Fruit fly (Drosophila melanogaster) whole organism: ENCODE data around the gene CG5245.

Experiments used
- CG8478 ChIP-seq: fragments of >200 bp; optimal IDR thresholded peaks from 2 replicates; lab custom pipeline; 2018; ENCODE audit warnings: inconsistent platforms
- Dll ChIP-seq: fragments of >200 bp; optimal IDR thresholded peaks from 2 replicates; lab custom pipeline; 2017
- EcR ChIP-seq, 2 experiments: fragments of >200 bp; optimal IDR thresholded peaks; 2 replicates each; lab custom pipeline; 2017; ENCODE audit warnings: missing biosample characterization in 2 of 2, missing genetic modification characterization in 2 of 2, missing genetic modification reagents in 2 of 2
- pan ChIP-seq: fragments of >200 bp; optimal IDR thresholded peaks from 2 replicates; lab custom pipeline; 2017
- psq ChIP-seq: fragments of >200 bp; optimal IDR thresholded peaks from 2 replicates; lab custom pipeline; 2017
- usp ChIP-seq: fragments of >200 bp; optimal IDR thresholded peaks from 2 replicates; lab custom pipeline; 2017; ENCODE audit warnings: missing biosample characterization, missing genetic modification characterization, mixed read lengths

The CG5245 gene

dm6 chr3R:12429120-12429610 is at the start of gene CG5245, which contains the start of gene CG5641:
Gene CG5245 (plus strand): TSS chr3R:12429560.
Gene CG5641 (minus strand): TSS chr3R:12429282.
- TF ChIP-seq CG8478 (lab: Kevin White, UChicago) (no peak), Dll (lab: Kevin White, UChicago) (no peak), pan (no peak), usp (GFP tag; lab: Kevin White, UChicago) (no peak), EcR (GFP tag; optimal IDR thresholded peaks at IDR 0.05; lab: Kevin White, UChicago) (no peak), psq (lab: Kevin White, UChicago) (no peak)

- no peak for TF ChIP-seq psq (lab: Kevin White, UChicago)
- no peak for TF ChIP-seq Dll (lab: Kevin White, UChicago)
- no peak for TF ChIP-seq CG8478 (lab: Kevin White, UChicago)
- no peak for TF ChIP-seq usp (GFP tag; lab: Kevin White, UChicago)
- TF ChIP-seq EcR (GFP tag; optimal IDR thresholded peaks at IDR 0.05; lab: Kevin White, UChicago) = no peak
- no peak for TF ChIP-seq pan
These were observed 49.7 kb upstream of the CG5245 start, which contains the start of gene GstD8 for dm6 chr3R:12379708-12380107. Gene GstD8 (plus strand): TSS chr3R:12380008.

dm6 chr3R:12381130-12381700 is 48.1 kb upstream of the CG5245 start:
- TF ChIP-seq CG8478 (lab: Kevin White, UChicago) (no peak), Dll (lab: Kevin White, UChicago) (no peak), psq (lab: Kevin White, UChicago) (no peak), EcR (GFP tag; optimal IDR thresholded peaks at IDR 0.05; lab: Kevin White, UChicago) (peak in 1 of 2 experiments; percentile 95)

- TF ChIP-seq pan (no peak), Dll (lab: Kevin White, UChicago) (no peak), CG8478 (lab: Kevin White, UChicago) (no peak)
These were observed 46.8 kb upstream of the CG5245 start, which contains the start of gene CG10035 for dm6 chr3R:12382563-12382962. Gene CG10035 (minus strand): TSS chr3R:12382691.

- TF ChIP-seq CG8478 (lab: Kevin White, UChicago) (no peak), Dll (lab: Kevin White, UChicago) (no peak), psq (lab: Kevin White, UChicago) (no peak), pan (no peak), EcR (GFP tag; optimal IDR thresholded peaks at IDR 0.05; lab: Kevin White, UChicago) (no peak), usp (GFP tag; lab: Kevin White, UChicago) (no peak)
These were observed 46.3 kb upstream of the CG5245 start, which contains the start of gene GstD11 for dm6 chr3R:12383036-12383435. Gene GstD11 (plus strand): TSS chr3R:12383336.

- TF ChIP-seq CG8478 (lab: Kevin White, UChicago) (no peak), pan (no peak), EcR (GFP tag; optimal IDR thresholded peaks at IDR 0.05; lab: Kevin White, UChicago) (no peak), psq (lab: Kevin White, UChicago) (no peak), usp (GFP tag; lab: Kevin White, UChicago) (no peak), Dll (lab: Kevin White, UChicago) (no peak)
These were observed 45.6 kb upstream of the CG5245 start for dm6 chr3R:12383784-12384183.

dm6 chr3R:12384274-12384673 is 45.1 kb upstream of the CG5245 start:
- TF ChIP-seq usp (GFP tag; lab: Kevin White, UChicago) (no peak), Dll (lab: Kevin White, UChicago) (no peak), EcR (GFP tag; optimal IDR thresholded peaks at IDR 0.05; lab: Kevin White, UChicago) (no peak), CG8478 (lab: Kevin White, UChicago) (no peak)

- TF ChIP-seq pan (no peak), CG8478 (lab: Kevin White, UChicago) (no peak), usp (GFP tag; lab: Kevin White, UChicago) (no peak), Dll (lab: Kevin White, UChicago) (no peak), psq (lab: Kevin White, UChicago) (no peak), EcR (GFP tag; optimal IDR thresholded peaks at IDR 0.05; lab: Kevin White, UChicago) (no peak)
These were observed 43.4 kb upstream of the CG5245 start, which contains the start of gene Sol1 for dm6 chr3R:12385949-12386348. Gene Sol1 (plus strand): TSS chr3R:12386249.

dm6 chr3R:12386965-12387364 is 42.4 kb upstream of the CG5245 start, which contains the start of gene CG33098:
Gene CG33098 (plus strand): TSS chr3R:12387188.
- no peak for TF ChIP-seq pan
- TF ChIP-seq psq (lab: Kevin White, UChicago) = no peak
- no peak for TF ChIP-seq CG8478 (lab: Kevin White, UChicago)
- no peak for TF ChIP-seq usp (GFP tag; lab: Kevin White, UChicago)
- TF ChIP-seq Dll (lab: Kevin White, UChicago) = no peak
- TF ChIP-seq EcR (GFP tag; optimal IDR thresholded peaks at IDR 0.05; lab: Kevin White, UChicago) = no peak

dm6 chr3R:12395880-12396279 is 33.5 kb upstream of the CG5245 start, which contains the start of the genes CG10096 and CG10097:
Gene CG10096 (minus strand): TSS chr3R:12395980.
Gene CG10097 (minus strand): TSS chr3R:12395980.
- TF ChIP-seq psq (lab: Kevin White, UChicago) = no peak
- TF ChIP-seq pan = no peak
- TF ChIP-seq usp (GFP tag; lab: Kevin White, UChicago) = no peak
- TF ChIP-seq CG8478 (lab: Kevin White, UChicago) = no peak
- no peak for TF ChIP-seq Dll (lab: Kevin White, UChicago)
- TF ChIP-seq EcR (GFP tag; optimal IDR thresholded peaks at IDR 0.05; lab: Kevin White, UChicago) = no peak

dm6 chr3R:12398054-12398453 is 31.3 kb upstream of the CG5245 start:
- TF ChIP-seq usp (GFP tag; lab: Kevin White, UChicago) (no peak), pan (no peak), psq (lab: Kevin White, UChicago) (no peak), Dll (lab: Kevin White, UChicago) (no peak), CG8478 (lab: Kevin White, UChicago) (no peak), EcR (GFP tag; optimal IDR thresholded peaks at IDR 0.05; lab: Kevin White, UChicago) (no peak)
